Worm (Caenorhabditis elegans): ENCODE results near the gene klp-12.

The klp-12 gene

DNA sequence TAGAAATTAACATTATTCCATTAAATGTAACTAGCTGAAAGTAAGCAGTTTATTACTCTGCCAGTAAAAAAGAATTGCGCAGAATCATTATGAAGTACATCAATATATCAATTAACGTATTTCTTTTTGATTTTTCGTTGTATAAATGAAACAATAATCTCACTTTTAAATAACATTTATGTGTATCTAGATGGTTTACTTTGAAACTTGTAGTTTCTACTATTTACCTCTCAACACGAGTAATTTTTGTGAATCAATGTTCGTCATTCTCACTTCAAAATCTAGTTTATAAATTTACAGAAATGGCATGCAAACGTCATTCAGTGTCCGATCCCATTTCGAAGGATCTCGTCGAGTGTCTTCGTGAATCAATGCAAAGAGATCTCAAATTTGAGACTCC, 42.5 kb downstream of the klp-12 start, which contains the start of gene gspd-1:
Gene gspd-1, plus strand, starts transcription at position 301 of the 400 bp plus-strand sequence.
- no peak for TF ChIP-seq jun-1 (tag; optimal IDR thresholded peaks at IDR 0.05)
- TF ChIP-seq mdl-1 (tag; optimal IDR thresholded peaks at IDR 0.05): no peak
- TF ChIP-seq dve-1 (tag; optimal IDR thresholded peaks at IDR 0.05; ENCODE audit: insufficient read depth): no peak
- no peak for TF ChIP-seq T26A8.4 (GFP tag; IDR thresholded peaks at IDR 0.05)
- no peak for TF ChIP-seq lin-29 (GFP tag; IDR thresholded peaks at IDR 0.05)
- no peak for TF ChIP-seq rbr-2 (tag; optimal IDR thresholded peaks at IDR 0.05)

DNA sequence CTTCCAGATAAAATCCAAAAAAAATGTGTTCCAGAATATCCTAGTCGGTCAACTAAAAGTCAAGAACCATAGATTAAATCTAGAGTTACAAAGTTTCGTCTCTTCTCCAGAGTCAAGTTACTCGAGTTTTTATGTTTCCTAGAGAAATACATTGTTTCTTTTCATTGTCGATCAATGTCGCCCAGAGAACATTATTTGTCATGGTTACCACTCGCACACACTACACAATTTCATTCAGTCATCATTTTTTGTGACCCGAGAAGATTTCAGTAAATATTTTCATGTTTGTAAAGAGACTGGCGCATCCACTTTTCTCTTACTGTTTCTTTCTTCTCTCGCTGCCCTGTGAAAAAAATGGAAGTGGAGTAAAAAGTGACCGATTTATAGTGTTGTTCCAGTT, 43.0 kb downstream of the klp-12 start:
- no peak for TF ChIP-seq saeg-2 (GFP tag; IDR thresholded peaks at IDR 0.05)
- TF ChIP-seq unc-62 (GFP tag; optimal IDR thresholded peaks at IDR 0.05 in 1 of 2): peak in 1 of 2 experiments; percentile 85
- no peak for TF ChIP-seq unc-62 (tag; optimal IDR thresholded peaks at IDR 0.05)
- TF ChIP-seq rbr-2 (tag; optimal IDR thresholded peaks at IDR 0.05): no peak
- no peak for TF ChIP-seq F37D6.2 (tag; optimal IDR thresholded peaks at IDR 0.05)
- TF ChIP-seq tag-97 (GFP tag; IDR thresholded peaks at IDR 0.05): no peak
- TF ChIP-seq zfp-2 (tag; optimal IDR thresholded peaks at IDR 0.05): no peak
- no peak for TF ChIP-seq T26A8.4 (GFP tag; IDR thresholded peaks at IDR 0.05)
- no peak for TF ChIP-seq T20F7.1 (GFP tag; optimal IDR thresholded peaks at IDR 0.05)

DNA sequence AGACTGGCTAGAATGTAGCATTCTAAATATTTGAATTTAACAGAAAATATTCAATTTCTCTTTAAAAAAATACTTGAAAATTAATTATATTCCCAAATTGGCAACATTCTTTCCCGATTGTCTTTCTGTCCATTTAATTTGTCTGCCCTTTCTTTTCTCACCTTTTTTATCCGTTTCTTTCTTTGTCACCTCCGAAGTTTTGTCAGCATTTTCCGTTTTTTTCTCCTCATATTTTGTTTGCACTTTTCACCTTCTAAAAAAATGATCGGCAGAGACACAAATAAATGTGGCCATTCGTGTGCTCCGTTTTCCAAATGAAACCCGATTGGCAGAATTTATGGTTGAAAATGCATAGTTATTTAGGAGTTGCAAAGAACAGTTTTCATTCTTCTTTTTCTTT, 43.6 kb downstream of the klp-12 start:
- TF ChIP-seq nhr-28 (tag; optimal IDR thresholded peaks at IDR 0.05) (no peak), tra-1 (GFP tag; IDR thresholded peaks at IDR 0.05) (no peak), lin-38 (GFP tag; IDR thresholded peaks at IDR 0.05) (no peak), ceh-20 (GFP tag; IDR thresholded peaks at IDR 0.05) (no peak), Y75B8A.6 (GFP tag; IDR thresholded peaks at IDR 0.05) (no peak), sdz-12 (GFP tag; optimal IDR thresholded peaks at IDR 0.05) (no peak), ctbp-1 (GFP tag; IDR thresholded peaks at IDR 0.05) (no peak), daf-16 (GFP tag; optimal IDR thresholded peaks at IDR 0.05) (no peak), daf-16 (tag; optimal IDR thresholded peaks at IDR 0.05) (no peak), mxl-3 (GFP tag; optimal IDR thresholded peaks at IDR 0.05) (no peak), rbr-2 (tag; optimal IDR thresholded peaks at IDR 0.05) (no peak)

ce11 chrIV:11315688-11316087, 44.0 kb downstream of the klp-12 start:
- TF ChIP-seq php-3 (GFP tag; IDR thresholded peaks at IDR 0.05) (no peak), ceh-20 (GFP tag; IDR thresholded peaks at IDR 0.05) (no peak), skn-1 (tag; optimal IDR thresholded peaks at IDR 0.05) (no peak), lin-1 (GFP tag; IDR thresholded peaks at IDR 0.05) (no peak), daf-12 (tag; optimal IDR thresholded peaks at IDR 0.05) (no peak), ceh-82 (tag; optimal IDR thresholded peaks at IDR 0.05) (no peak), unc-130 (GFP tag; optimal IDR thresholded peaks at IDR 0.05) (no peak), lsy-2 (tag; optimal IDR thresholded peaks at IDR 0.05) (no peak), ztf-11 (tag; optimal IDR thresholded peaks at IDR 0.05) (no peak), madf-5 (GFP tag; IDR thresholded peaks at IDR 0.05) (no peak), fos-1 (tag; optimal IDR thresholded peaks at IDR 0.05) (no peak), nhr-28 (tag; optimal IDR thresholded peaks at IDR 0.05) (no peak), F10B5.3 (tag; optimal IDR thresholded peaks at IDR 0.05) (no peak), pha-4 (GFP tag; IDR thresholded peaks at IDR 0.05) (no peak), pha-4 (tag; optimal IDR thresholded peaks at IDR 0.05) (no peak), nhr-111 (GFP tag; optimal IDR thresholded peaks at IDR 0.05) (no peak), unc-39 (tag; optimal IDR thresholded peaks at IDR 0.05) (no peak), lin-15B (tag; optimal IDR thresholded peaks at IDR 0.05) (no peak), lin-38 (GFP tag; IDR thresholded peaks at IDR 0.05) (no peak), nhr-10 (tag; optimal IDR thresholded peaks at IDR 0.05) (no peak)
